Worm (Caenorhabditis elegans): ENCODE data around the gene unc-52.
"Not testable (repeated sequence)": the region's sequence is repeated elsewhere in the genome, so short reads cannot be mapped to it uniquely, and the experiment has no call there.

DNA sequence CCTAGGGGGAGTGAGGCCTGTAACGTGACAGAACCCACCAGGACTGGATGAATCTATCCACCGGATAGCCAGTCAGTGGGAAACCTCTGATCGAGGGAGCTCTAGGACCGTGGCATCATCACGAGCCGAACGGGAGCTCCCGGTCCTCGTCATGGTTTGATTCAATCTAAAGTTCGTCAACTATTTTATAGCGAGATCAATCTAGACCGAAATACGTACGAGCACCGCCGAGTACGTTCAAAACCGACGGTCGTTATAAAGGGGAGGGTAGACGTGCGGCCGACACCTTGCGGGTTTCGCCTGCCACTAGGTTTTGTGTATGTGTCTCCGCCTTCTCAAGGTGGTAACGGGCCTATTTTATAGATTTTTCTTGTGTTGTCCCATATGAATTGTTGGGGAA, 42.9 kb downstream of the unc-52 start:
- TF ChIP-seq zag-1 (tag; optimal IDR thresholded peaks at IDR 0.05); elt-3 (tag; optimal IDR thresholded peaks at IDR 0.05); ceh-16 (tag; optimal IDR thresholded peaks at IDR 0.05); nhr-6 (tag; optimal IDR thresholded peaks at IDR 0.05); unc-55 (GFP tag; optimal IDR thresholded peaks at IDR 0.05); nhr-25 (tag; optimal IDR thresholded peaks at IDR 0.05); nhr-77 (tag; optimal IDR thresholded peaks at IDR 0.05); mbf-1 (tag; optimal IDR thresholded peaks at IDR 0.05); blmp-1 (tag; optimal IDR thresholded peaks at IDR 0.05; ENCODE audit: insufficient read depth); skn-1 (tag; optimal IDR thresholded peaks at IDR 0.05); lin-39 (tag; optimal IDR thresholded peaks at IDR 0.05); R02D3.7 (tag; optimal IDR thresholded peaks at IDR 0.05); ama-1 (optimal IDR thresholded peaks at IDR 0.05): not testable (repeated sequence)
- TF ChIP-seq snpc-4 (tag; optimal IDR thresholded peaks at IDR 0.05): peak; percentile 82
